Fruit fly (Drosophila melanogaster) whole organism, wandering third instar larva: Measurements from ENCODE around the gene CG10274.
"Not testable (repeated sequence)": the region's sequence is repeated elsewhere in the genome, so short reads cannot be mapped to it uniquely, and the experiment has no call there.

Experiments used
- Abd-B ChIP-seq: fragments of >200 bp; optimal IDR thresholded peaks from 2 replicates; lab custom pipeline; 2017; ENCODE audit warnings: missing biosample characterization, missing genetic modification characterization
- CG32264 ChIP-seq: fragments of 200-800 bp; sonication (Bioruptor generic); optimal IDR thresholded peaks from 2 replicates; lab custom pipeline; 2016; ENCODE audit warnings: missing biosample characterization, missing genetic modification characterization
- CG9705 ChIP-seq: fragments of 200-800 bp; sonication (Bioruptor generic); optimal IDR thresholded peaks from 2 replicates; lab custom pipeline; 2018; ENCODE audit warnings: missing biosample characterization, mild to moderate bottlenecking, missing genetic modification characterization
- CrebA ChIP-seq: fragments of 200-800 bp; sonication (Bioruptor generic); optimal IDR thresholded peaks from 2 replicates; lab custom pipeline; 2016; ENCODE audit warnings: missing biosample characterization, mild to moderate bottlenecking, missing genetic modification characterization, borderline replicate concordance
- Dfd ChIP-seq: fragments of >200 bp; optimal IDR thresholded peaks from 2 replicates; lab custom pipeline; 2017; ENCODE audit warnings: missing biosample characterization, missing genetic modification characterization
- Dif ChIP-seq: fragments of 200-275, 200-300 bp; sonication (Bioruptor generic); optimal IDR thresholded peaks from 2 replicates; lab custom pipeline; 2018; ENCODE audit warnings: missing biosample characterization, missing genetic modification characterization; ENCODE audit not compliant: partially characterized antibody
- HLH106 ChIP-seq: fragments of 200-800 bp; optimal IDR thresholded peaks from 3 replicates; lab custom pipeline; 2019; ENCODE audit warnings: missing biosample characterization, mild to moderate bottlenecking, missing genetic modification characterization, moderate library complexity
- Hnf4 ChIP-seq: fragments of 200-800 bp; sonication (Bioruptor generic); optimal IDR thresholded peaks from 2 replicates; lab custom pipeline; 2016; ENCODE audit warnings: missing biosample characterization, mild to moderate bottlenecking, missing genetic modification characterization
- Hr83 ChIP-seq: fragments of 200-300 bp; sonication (Bioruptor generic); optimal IDR thresholded peaks from 2 replicates; lab custom pipeline; 2016; ENCODE audit warnings: missing biosample characterization, mild to moderate bottlenecking, missing genetic modification characterization, moderate library complexity; ENCODE audit not compliant: poor library complexity, severe bottlenecking
- Jra ChIP-seq: sonication (Bioruptor generic); optimal IDR thresholded peaks from 2 replicates; lab custom pipeline; 2016; ENCODE audit warnings: missing biosample characterization, missing genetic modification characterization
- Mio ChIP-seq: sonication (Bioruptor generic); optimal IDR thresholded peaks from 2 replicates; lab custom pipeline; 2016; ENCODE audit warnings: missing biosample characterization, missing genetic modification characterization
- Myc ChIP-seq: fragments of >200 bp; optimal IDR thresholded peaks from 2 replicates; lab custom pipeline; 2017
- OdsH ChIP-seq: fragments of 200-800 bp; sonication (Bioruptor generic); optimal IDR thresholded peaks from 2 replicates; lab custom pipeline; 2016; ENCODE audit warnings: missing biosample characterization, mild to moderate bottlenecking, missing genetic modification characterization
- Rel ChIP-seq, 2 experiments: fragments of 200-800 bp; sonication (Bioruptor generic) in 1 of 2; optimal IDR thresholded peaks; 2 replicates in 1 of 2; 3 replicates in 1 of 2; lab custom pipeline; 2016 to 2019; ENCODE audit warnings: mild to moderate bottlenecking in 2 of 2, missing biosample characterization in 2 of 2, missing genetic modification characterization in 2 of 2, moderate library complexity in 1 of 2
- Sp1 ChIP-seq: fragments of 200-800 bp; sonication (Bioruptor generic); optimal IDR thresholded peaks from 3 replicates; lab custom pipeline; 2019; ENCODE audit warnings: missing biosample characterization, mild to moderate bottlenecking, missing genetic modification characterization, moderate library complexity
- Vsx2 ChIP-seq: fragments of 200-300, 225-300 bp; sonication (Bioruptor generic); optimal IDR thresholded peaks from 2 replicates; lab custom pipeline; 2018; ENCODE audit warnings: missing biosample characterization, missing genetic modification characterization; ENCODE audit not compliant: partially characterized antibody
- br ChIP-seq: fragments of 200-800 bp; sonication (Bioruptor generic); optimal IDR thresholded peaks from 2 replicates; lab custom pipeline; 2016; ENCODE audit warnings: missing biosample characterization, missing genetic modification characterization
- brk ChIP-seq: fragments of 200-800 bp; sonication (Bioruptor generic); optimal IDR thresholded peaks from 2 replicates; lab custom pipeline; 2016; ENCODE audit warnings: missing biosample characterization, mild to moderate bottlenecking, missing genetic modification characterization
- dmrt93B ChIP-seq: fragments of 200-800 bp; sonication (Bioruptor generic); optimal IDR thresholded peaks from 2 replicates; lab custom pipeline; 2018; ENCODE audit warnings: missing biosample characterization, mild to moderate bottlenecking, missing genetic modification characterization
- dsf ChIP-seq: sonication (Bioruptor generic); optimal IDR thresholded peaks from 2 replicates; lab custom pipeline; 2016; ENCODE audit warnings: missing biosample characterization, missing genetic modification characterization, borderline replicate concordance
- ey ChIP-seq: fragments of 200-800 bp; sonication (Bioruptor generic); optimal IDR thresholded peaks from 2 replicates; lab custom pipeline; 2016; ENCODE audit warnings: missing biosample characterization, missing genetic modification characterization
- foxo ChIP-seq, 2 experiments: fragments of 200-800 bp; sonication (Bioruptor generic); optimal IDR thresholded peaks; 2 replicates in 1 of 2; 3 replicates in 1 of 2; lab custom pipeline; 2016 to 2017; ENCODE audit warnings: missing biosample characterization in 2 of 2, missing genetic modification characterization in 2 of 2
- h ChIP-seq: fragments of 200-800 bp; sonication (Bioruptor generic); optimal IDR thresholded peaks from 3 replicates; lab custom pipeline; 2016; ENCODE audit warnings: missing biosample characterization, mild to moderate bottlenecking, missing genetic modification characterization
- pan ChIP-seq: fragments of >200 bp; optimal IDR thresholded peaks from 2 replicates; lab custom pipeline; 2017
- rgr ChIP-seq: fragments of 200-800 bp; sonication (Bioruptor generic); optimal IDR thresholded peaks from 3 replicates; lab custom pipeline; 2016; ENCODE audit warnings: missing biosample characterization, mild to moderate bottlenecking, missing genetic modification characterization
- sage ChIP-seq: fragments of 200-800 bp; sonication (Bioruptor generic); optimal IDR thresholded peaks from 2 replicates; lab custom pipeline; 2016; ENCODE audit warnings: missing biosample characterization, mild to moderate bottlenecking, missing genetic modification characterization
- sv ChIP-seq: fragments of 200-800 bp; sonication (Bioruptor generic); optimal IDR thresholded peaks from 3 replicates; lab custom pipeline; 2016; ENCODE audit warnings: missing biosample characterization, missing genetic modification characterization
- usp ChIP-seq: fragments of >200 bp; optimal IDR thresholded peaks from 2 replicates; lab custom pipeline; 2017; ENCODE audit warnings: missing biosample characterization, missing genetic modification characterization
- woc ChIP-seq: sonication (Bioruptor generic); optimal IDR thresholded peaks from 2 replicates; lab custom pipeline; 2016; ENCODE audit warnings: missing biosample characterization, mild to moderate bottlenecking, missing genetic modification characterization

The CG10274 gene

DNA sequence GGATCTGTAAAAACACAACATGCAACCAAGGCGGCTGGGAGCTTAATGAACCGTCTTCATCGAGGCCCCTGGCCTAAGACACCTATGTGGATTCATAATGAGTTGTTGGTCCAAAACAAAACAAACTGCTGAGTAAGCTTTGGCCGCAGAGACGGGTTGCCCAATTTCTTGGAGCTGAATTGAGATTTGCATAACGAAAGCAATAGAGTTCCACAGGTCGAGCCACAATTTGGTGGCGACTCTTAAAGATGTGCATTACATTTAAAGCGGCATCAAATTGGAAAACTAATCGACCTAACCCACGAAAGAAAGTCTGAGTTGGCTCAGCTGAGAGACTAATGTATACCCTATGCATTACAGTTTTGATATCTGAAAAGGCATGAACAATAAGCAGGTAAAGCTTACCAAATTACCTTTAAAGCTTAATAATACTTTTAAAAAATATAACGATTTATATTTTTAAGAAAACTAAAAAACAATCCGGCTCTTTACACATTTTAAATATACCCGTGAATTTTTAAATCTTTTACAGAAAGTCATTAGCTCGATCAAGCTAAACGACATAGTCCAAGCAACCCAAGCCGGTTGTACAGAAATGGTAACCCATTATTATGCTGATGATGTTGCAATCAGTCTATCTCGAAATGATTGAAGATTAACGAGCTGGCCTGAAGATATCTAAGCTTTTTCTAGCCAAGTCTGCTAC is 24.1 kb downstream of the CG10274 start, which contains the start of gene CG13297:
TSS of gene CG13297 (minus strand) at position 51 of the 706 bp plus-strand sequence.
- no peak for TF ChIP-seq woc (GFP tag; lab: Kevin White, UChicago)
- TF ChIP-seq HLH106 = no peak
- no peak for TF ChIP-seq foxo (GFP tag; optimal IDR thresholded peaks at IDR 0.05; lab: Kevin White, UChicago)
- no peak for TF ChIP-seq Rel (GFP tag; optimal IDR thresholded peaks at IDR 0.05; lab: Kevin White, UChicago)
- TF ChIP-seq Rel (tag; optimal IDR thresholded peaks at IDR 0.05; lab: Kevin White, UChicago) = no peak
- TF ChIP-seq Abd-B (GFP tag; lab: Kevin White, UChicago) = no peak
- TF ChIP-seq br (GFP tag; lab: Kevin White, UChicago) = no peak
- TF ChIP-seq CrebA (GFP tag; lab: Kevin White, UChicago) = no peak
- no peak for TF ChIP-seq dmrt93B
- no peak for TF ChIP-seq Myc
- TF ChIP-seq sage (GFP tag; lab: Kevin White, UChicago) = no peak
- no peak for TF ChIP-seq usp
- TF ChIP-seq h = no peak
- TF ChIP-seq CG9705 (GFP tag; lab: Kevin White, UChicago) = no peak
- TF ChIP-seq OdsH = no peak
- TF ChIP-seq, all 38 proteins: peak for 0

DNA sequence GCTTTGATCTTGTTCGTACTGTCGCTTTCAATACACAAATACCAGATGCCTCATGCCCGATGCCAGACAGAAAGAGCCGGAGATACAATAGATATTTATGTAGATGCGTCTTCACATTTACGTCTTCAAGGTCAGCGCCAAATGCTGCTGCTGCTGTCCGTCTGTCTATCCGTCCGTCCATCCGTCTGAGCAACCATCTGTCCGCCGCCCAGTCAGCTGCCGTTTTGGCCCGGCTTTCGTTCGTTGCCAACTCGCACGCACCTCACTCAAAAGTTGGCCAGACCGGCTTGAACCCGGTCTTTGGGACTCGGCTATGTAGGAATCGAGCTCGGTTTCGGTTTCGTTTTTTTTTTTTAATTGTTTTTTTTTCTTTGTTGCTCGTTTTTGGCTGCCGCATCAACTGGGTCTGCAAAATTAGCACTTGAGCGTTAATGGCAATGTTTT is 26.7 kb downstream of the CG10274 start:
- no peak for TF ChIP-seq brk (GFP tag; lab: Kevin White, UChicago)
- peak; percentile 41 for TF ChIP-seq Sp1 (GFP tag; lab: Kevin White, UChicago)
- peak; percentile 72 for TF ChIP-seq Rel (GFP tag; optimal IDR thresholded peaks at IDR 0.05; lab: Kevin White, UChicago)
- no peak for TF ChIP-seq Rel (tag; optimal IDR thresholded peaks at IDR 0.05; lab: Kevin White, UChicago)
- no peak for TF ChIP-seq Mio (GFP tag; lab: Kevin White, UChicago)
- TF ChIP-seq sv (GFP tag; lab: Kevin White, UChicago) = no peak
- no peak for TF ChIP-seq br (GFP tag; lab: Kevin White, UChicago)
- peak; percentile 44 for TF ChIP-seq CrebA (GFP tag; lab: Kevin White, UChicago)
- no peak for TF ChIP-seq Hr83 (GFP tag; lab: Kevin White, UChicago)
- TF ChIP-seq Abd-B (GFP tag; lab: Kevin White, UChicago) = no peak
- no peak for TF ChIP-seq rgr
- TF ChIP-seq dsf (GFP tag; lab: Kevin White, UChicago) = no peak
- no peak for TF ChIP-seq Myc
- no peak for TF ChIP-seq Vsx2

DNA sequence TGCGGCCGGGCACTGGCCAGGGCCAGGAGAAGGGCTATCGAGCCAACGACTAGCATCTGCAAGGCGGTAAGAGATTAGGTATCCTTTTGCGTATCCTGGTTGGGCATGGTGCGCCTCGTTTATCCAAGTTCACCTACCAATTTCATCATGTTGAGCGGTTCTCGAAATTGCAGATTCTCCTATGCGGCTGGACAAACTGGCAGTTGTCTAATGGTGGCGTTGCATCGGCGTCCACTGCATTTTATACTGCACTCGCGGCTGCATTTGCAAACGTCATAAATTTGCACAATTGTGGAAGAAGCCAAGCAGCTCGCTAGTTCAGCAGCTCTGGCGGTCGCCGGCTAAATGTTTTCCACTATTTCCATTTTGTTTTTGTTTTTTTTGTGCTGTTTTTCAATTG is 29.1 kb downstream of the CG10274 start, which contains the start of gene Acp65Aa:
TSS of gene Acp65Aa (minus strand) at position 215 of the 400 bp plus-strand sequence.
- no peak for TF ChIP-seq Dif
- no peak for TF ChIP-seq Dfd (GFP tag; lab: Kevin White, UChicago)
- TF ChIP-seq HLH106 = no peak
- TF ChIP-seq CG32264 = no peak
- no peak for TF ChIP-seq Hnf4
- no peak for TF ChIP-seq Jra
- TF ChIP-seq sage (GFP tag; lab: Kevin White, UChicago) = no peak
- TF ChIP-seq pan (lab: Kevin White, UChicago) = no peak
- TF ChIP-seq, all 38 proteins: peak for 0

DNA sequence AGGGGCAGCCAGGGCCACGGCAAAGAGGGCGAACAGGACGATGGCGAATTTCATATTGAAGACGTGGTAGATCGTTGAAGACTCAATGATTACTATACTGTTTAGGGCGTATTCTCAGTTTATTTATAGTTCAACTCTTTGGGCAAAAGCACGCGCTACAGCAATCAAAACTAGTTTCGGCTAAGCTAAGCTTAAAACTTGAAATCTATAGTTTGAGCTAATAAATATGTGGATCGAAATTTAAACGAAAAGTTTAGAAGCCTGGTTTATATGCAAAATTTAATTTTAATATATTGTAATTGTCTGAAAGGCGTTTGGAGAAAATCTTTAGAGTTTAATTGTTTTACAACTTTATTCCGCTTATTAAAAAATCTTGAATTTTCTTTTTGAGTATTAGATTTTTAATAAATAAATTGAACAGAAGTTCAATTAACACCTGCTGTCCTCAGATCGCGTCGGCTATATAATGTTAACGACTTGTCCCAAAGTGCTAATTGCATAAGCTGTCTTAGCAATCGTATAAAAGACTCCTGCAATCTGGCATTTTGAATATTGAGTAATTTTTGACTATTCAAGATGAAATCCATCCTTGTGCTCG is 30.8 kb downstream of the CG10274 start, which contains the start of the genes Cpr65Ax2 and Lcp65Aa:
TSS of gene Cpr65Ax2 (minus strand) at position 101 of the 598 bp plus-strand sequence.
TSS of gene Lcp65Aa (plus strand) at position 548 of the 598 bp plus-strand sequence.
- TF ChIP-seq ey; dmrt93B; Sp1 (GFP tag; lab: Kevin White, UChicago): not testable (repeated sequence)

DNA sequence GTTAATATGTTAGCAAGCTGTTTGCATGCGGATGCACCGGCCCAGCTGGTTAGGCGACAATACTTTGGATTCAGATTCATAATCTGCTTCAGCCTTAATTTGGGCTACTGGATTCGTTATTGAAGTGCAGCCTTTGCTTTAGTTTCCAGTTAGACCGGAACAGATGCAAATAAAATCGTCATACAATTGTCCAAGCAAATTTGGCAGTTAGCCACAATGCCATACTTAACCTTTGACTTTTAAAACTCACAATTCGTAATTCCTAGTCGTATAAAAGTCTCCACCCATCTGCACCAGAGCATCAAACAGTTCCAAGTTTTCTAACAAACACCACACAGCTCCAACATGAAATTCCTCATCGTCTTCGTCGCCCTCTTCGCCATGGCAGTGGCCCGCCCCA is 32.4 kb downstream of the CG10274 start, which contains the start of gene Lcp65Ab1:
TSS of gene Lcp65Ab1 (plus strand) at position 301 of the 400 bp plus-strand sequence.
- TF ChIP-seq woc, Abd-B, sv (GFP tag; lab: Kevin White, UChicago): not testable (repeated sequence)
